Worm (Caenorhabditis elegans): Measurements from ENCODE around the gene F07C6.4.

Gene F07C6.4

ce11 chrIV:12840348-12840747 lies 34.6 kb downstream of the F07C6.4 start:
- TF ChIP-seq unc-62 (GFP tag; optimal IDR thresholded peaks at IDR 0.05) (no peak), cnd-1 (tag; optimal IDR thresholded peaks at IDR 0.05) (no peak)

ce11 chrIV:12840873-12841272 lies 35.1 kb downstream of the F07C6.4 start:
- TF ChIP-seq lsy-2 (tag; optimal IDR thresholded peaks at IDR 0.05) (no peak), cnd-1 (tag; optimal IDR thresholded peaks at IDR 0.05) (no peak), flh-1 (GFP tag; optimal IDR thresholded peaks at IDR 0.05) (no peak), lin-32 (GFP tag; optimal IDR thresholded peaks at IDR 0.05) (no peak)

- TF ChIP-seq elt-1 (tag; optimal IDR thresholded peaks at IDR 0.05; ENCODE audit: borderline replicate concordance, insufficient read depth) = no peak
- no peak for TF ChIP-seq blmp-1 (tag; optimal IDR thresholded peaks at IDR 0.05)
- TF ChIP-seq lsy-2 (tag; optimal IDR thresholded peaks at IDR 0.05) = no peak
- no peak for TF ChIP-seq M03D4.4 (tag; optimal IDR thresholded peaks at IDR 0.05)
- TF ChIP-seq lin-13 (tag; optimal IDR thresholded peaks at IDR 0.05) = no peak
- no peak for TF ChIP-seq ham-2 (GFP tag; optimal IDR thresholded peaks at IDR 0.05)
- no peak for TF ChIP-seq tbx-8 (GFP tag; optimal IDR thresholded peaks at IDR 0.05)
- no peak for TF ChIP-seq drap-1 (GFP tag; optimal IDR thresholded peaks at IDR 0.05)
- TF ChIP-seq sptf-1 (tag; optimal IDR thresholded peaks at IDR 0.05) = no peak
- TF ChIP-seq mep-1 (tag; optimal IDR thresholded peaks at IDR 0.05) = no peak
- TF ChIP-seq hlh-1 (tag; optimal IDR thresholded peaks at IDR 0.05) = no peak
- no peak for TF ChIP-seq ceh-43 (GFP tag; optimal IDR thresholded peaks at IDR 0.05)
- TF ChIP-seq zip-8 (tag; optimal IDR thresholded peaks at IDR 0.05) = no peak
- no peak for TF ChIP-seq nhr-76 (tag; optimal IDR thresholded peaks at IDR 0.05)
- TF ChIP-seq unc-62 (GFP tag; optimal IDR thresholded peaks at IDR 0.05) = no peak
Observed at ce11 chrIV:12842121-12842520, 36.4 kb downstream of the F07C6.4 start.

- no peak for TF ChIP-seq lin-32 (GFP tag; optimal IDR thresholded peaks at IDR 0.05)
- TF ChIP-seq drap-1 (GFP tag; optimal IDR thresholded peaks at IDR 0.05) = no peak
- TF ChIP-seq ces-1 (GFP tag; optimal IDR thresholded peaks at IDR 0.05) = peak; percentile 75
- TF ChIP-seq ceh-39 (tag; optimal IDR thresholded peaks at IDR 0.05) = no peak
- no peak for TF ChIP-seq pha-4 (tag; optimal IDR thresholded peaks at IDR 0.05)
- TF ChIP-seq ceh-83 (GFP tag; optimal IDR thresholded peaks at IDR 0.05) = no peak
- no peak for TF ChIP-seq ham-2 (GFP tag; optimal IDR thresholded peaks at IDR 0.05)
Observed at ce11 chrIV:12842895-12843294, 37.2 kb downstream of the F07C6.4 start.

ce11 chrIV:12845596-12845995 lies 39.9 kb downstream of the F07C6.4 start, which contains the start of gene txt-19:
TSS of gene txt-19 (plus strand) at chrIV:12845899.
- no peak for TF ChIP-seq nhr-237 (tag; optimal IDR thresholded peaks at IDR 0.05)
- TF ChIP-seq ces-1 (GFP tag; optimal IDR thresholded peaks at IDR 0.05) = peak; percentile 67

- peak; percentile 16 for TF ChIP-seq ces-1 (GFP tag; optimal IDR thresholded peaks at IDR 0.05)
- TF ChIP-seq tbx-8 (GFP tag; optimal IDR thresholded peaks at IDR 0.05) = no peak
Observed at ce11 chrIV:12849030-12849560, 43.4 kb downstream of the F07C6.4 start, which contains the start of gene srf-3. TSS of gene srf-3 (plus strand) at chrIV:12849510.

- TF ChIP-seq M03D4.4 (tag; optimal IDR thresholded peaks at IDR 0.05) (no peak), cnd-1 (tag; optimal IDR thresholded peaks at IDR 0.05) (peak; percentile 74), hlh-1 (tag; optimal IDR thresholded peaks at IDR 0.05) (peak; percentile 89), lsy-2 (tag; optimal IDR thresholded peaks at IDR 0.05) (no peak), zip-8 (tag; optimal IDR thresholded peaks at IDR 0.05) (no peak), nhr-2 (tag; optimal IDR thresholded peaks at IDR 0.05) (peak; percentile 54)
Observed at ce11 chrIV:12854372-12855114, 48.8 kb downstream of the F07C6.4 start.

- TF ChIP-seq elt-1 (tag; optimal IDR thresholded peaks at IDR 0.05; ENCODE audit: borderline replicate concordance, insufficient read depth) (no peak), sem-2 (GFP tag; optimal IDR thresholded peaks at IDR 0.05) (no peak), ceh-43 (GFP tag; optimal IDR thresholded peaks at IDR 0.05) (no peak), ceh-39 (tag; optimal IDR thresholded peaks at IDR 0.05) (no peak), lin-13 (tag; optimal IDR thresholded peaks at IDR 0.05) (no peak), unc-39 (tag; optimal IDR thresholded peaks at IDR 0.05) (no peak), bed-3 (GFP tag; optimal IDR thresholded peaks at IDR 0.05) (no peak), zip-8 (tag; optimal IDR thresholded peaks at IDR 0.05) (no peak), unc-62 (GFP tag; optimal IDR thresholded peaks at IDR 0.05) (no peak), nhr-28 (tag; optimal IDR thresholded peaks at IDR 0.05) (no peak), flh-1 (GFP tag; optimal IDR thresholded peaks at IDR 0.05) (no peak), ces-1 (GFP tag; optimal IDR thresholded peaks at IDR 0.05) (no peak), M03D4.4 (tag; optimal IDR thresholded peaks at IDR 0.05) (no peak), ceh-83 (GFP tag; optimal IDR thresholded peaks at IDR 0.05) (no peak), cnd-1 (tag; optimal IDR thresholded peaks at IDR 0.05) (no peak), sptf-1 (tag; optimal IDR thresholded peaks at IDR 0.05) (no peak)
Observed at ce11 chrIV:12855248-12855647, 49.5 kb downstream of the F07C6.4 start, which contains the start of gene nstp-5. TSS of gene nstp-5 (plus strand) at chrIV:12855548.
